Fruit fly (Drosophila melanogaster) whole organism, embryonic: Measurements from ENCODE around the gene CG43059.
A peak's percentile ranks its signal among the peaks of the same experiment; 100 is the strongest.

ENCODE experiments used
- Bdp1 ChIP-seq: fragments of 200-800 bp; sonication (Bioruptor generic); optimal IDR thresholded peaks from 3 replicates; lab custom pipeline; 2016; ENCODE audit warnings: missing biosample characterization, missing genetic modification characterization
- CG10274 ChIP-seq: fragments of 200-800 bp; sonication (Bioruptor generic); optimal IDR thresholded peaks from 3 replicates; lab custom pipeline; 2017; ENCODE audit warnings: missing biosample characterization, mild to moderate bottlenecking, missing genetic modification characterization
- CG10959 ChIP-seq: fragments of 200-800 bp; sonication (Bioruptor generic); IDR thresholded peaks from 2 replicates; pipeline ENCODE4 v1.3.6; 2022; ENCODE audit warnings: missing biosample characterization, missing genetic modification characterization
- CG12155 ChIP-seq: fragments of 200-800 bp; sonication (Bioruptor generic); optimal IDR thresholded peaks from 3 replicates; lab custom pipeline; 2016; ENCODE audit warnings: missing biosample characterization, missing genetic modification characterization
- CG12942 ChIP-seq: fragments of 200-800 bp; sonication (Bioruptor generic); optimal IDR thresholded peaks from 3 replicates; lab custom pipeline; 2016; ENCODE audit warnings: missing biosample characterization, missing genetic modification characterization
- CG13775 ChIP-seq: fragments of 200-800 bp; sonication (Bioruptor generic); optimal IDR thresholded peaks from 3 replicates; lab custom pipeline; 2017; ENCODE audit warnings: missing biosample characterization, mild to moderate bottlenecking, missing genetic modification characterization
- CG15011 ChIP-seq: fragments of 200-800 bp; sonication (Bioruptor generic); optimal IDR thresholded peaks from 3 replicates; lab custom pipeline; 2018; ENCODE audit warnings: missing biosample characterization, mild to moderate bottlenecking, missing genetic modification characterization
- CG17385 ChIP-seq: fragments of 200-800 bp; sonication (Bioruptor generic); optimal IDR thresholded peaks from 3 replicates; lab custom pipeline; 2018; ENCODE audit warnings: missing biosample characterization, mild to moderate bottlenecking, missing genetic modification characterization
- CG17568 ChIP-seq: fragments of 200-800 bp; sonication (Bioruptor generic); optimal IDR thresholded peaks from 2 replicates; lab custom pipeline; 2018; ENCODE audit warnings: missing biosample characterization, mild to moderate bottlenecking, missing genetic modification characterization, moderate library complexity
- CG17802 ChIP-seq: fragments of 200-800 bp; sonication (Bioruptor generic); optimal IDR thresholded peaks from 2 replicates; lab custom pipeline; 2018; ENCODE audit warnings: missing biosample characterization, mild to moderate bottlenecking, missing genetic modification characterization, moderate library complexity
- CG2199 ChIP-seq: fragments of 200-800 bp; sonication (Bioruptor generic); IDR thresholded peaks from 3 replicates; pipeline ENCODE4 v1.3.6; 2022; ENCODE audit warnings: missing biosample characterization, missing genetic modification characterization
- CG33557 ChIP-seq: fragments of 200-800 bp; sonication (Bioruptor generic); optimal IDR thresholded peaks from 2 replicates; lab custom pipeline; 2019; ENCODE audit warnings: missing biosample characterization, mild to moderate bottlenecking, missing genetic modification characterization, moderate library complexity
- CG4424 ChIP-seq: fragments of 200-800 bp; sonication (Bioruptor generic); optimal IDR thresholded peaks from 3 replicates; lab custom pipeline; 2016; ENCODE audit warnings: missing biosample characterization, missing genetic modification characterization
- CG6854 ChIP-seq: fragments of 200-800 bp; sonication (Bioruptor generic); optimal IDR thresholded peaks from 3 replicates; lab custom pipeline; 2017; ENCODE audit warnings: missing biosample characterization, mild to moderate bottlenecking, missing genetic modification characterization
- CG7928 ChIP-seq: fragments of 200-800 bp; sonication (Bioruptor generic); optimal IDR thresholded peaks from 2 replicates; lab custom pipeline; 2017; ENCODE audit warnings: missing biosample characterization, mild to moderate bottlenecking, missing genetic modification characterization
- CG8924 ChIP-seq: fragments of 200-800 bp; optimal IDR thresholded peaks from 3 replicates; lab custom pipeline; 2019; ENCODE audit warnings: missing biosample characterization, mild to moderate bottlenecking, missing genetic modification characterization, moderate library complexity
- D ChIP-seq, 2 experiments: fragments of 200-800 bp in 1 of 2; fragments of >200 bp in 1 of 2; sonication (Bioruptor generic) in 1 of 2; optimal IDR thresholded peaks; 2 replicates in 1 of 2; 3 replicates in 1 of 2; lab custom pipeline; 2017; ENCODE audit warnings: mild to moderate bottlenecking in 1 of 2, missing biosample characterization in 1 of 2, missing genetic modification characterization in 1 of 2, missing genetic modification reagents in 1 of 2
- Doc3 ChIP-seq: fragments of 200-800 bp; sonication (Bioruptor generic); IDR thresholded peaks from 3 replicates; pipeline ENCODE4 v1.3.6; 2022; ENCODE audit warnings: missing biosample characterization, missing genetic modification characterization; ENCODE audit not compliant: partially characterized antibody
- Max ChIP-seq: fragments of 200-800 bp; sonication (Bioruptor generic); optimal IDR thresholded peaks from 2 replicates; lab custom pipeline; 2016; ENCODE audit warnings: missing biosample characterization, mild to moderate bottlenecking, missing genetic modification characterization
- Nf-YC ChIP-seq: fragments of 200-800 bp; optimal IDR thresholded peaks from 3 replicates; lab custom pipeline; 2019; ENCODE audit warnings: missing biosample characterization, mild to moderate bottlenecking, missing genetic modification characterization, moderate library complexity
- Oli ChIP-seq: fragments of 200-800 bp; sonication (Bioruptor generic); optimal IDR thresholded peaks from 2 replicates; lab custom pipeline; 2018; ENCODE audit warnings: missing biosample characterization, mild to moderate bottlenecking, missing genetic modification characterization, moderate library complexity
- Rx ChIP-seq: fragments of 200-800 bp; sonication (Bioruptor generic); IDR thresholded peaks from 2 replicates; pipeline ENCODE4 v1.3.6; 2022; ENCODE audit warnings: missing biosample characterization, missing genetic modification characterization
- bsh ChIP-seq, 2 experiments: fragments of 200-800 bp; sonication (Bioruptor generic); optimal IDR thresholded peaks; 2 replicates each; lab custom pipeline; 2017 to 2018; ENCODE audit warnings: mild to moderate bottlenecking in 2 of 2, missing biosample characterization in 2 of 2, missing genetic modification characterization in 2 of 2, moderate library complexity in 1 of 2
- cas ChIP-seq: fragments of 200-800 bp; sonication (Bioruptor generic); IDR thresholded peaks from 2 replicates; pipeline ENCODE4 v1.3.6; 2022; ENCODE audit warnings: missing biosample characterization, missing genetic modification characterization
- dan ChIP-seq: fragments of 200-800 bp; sonication (Bioruptor generic); IDR thresholded peaks from 2 replicates; pipeline ENCODE4 v1.3.6; 2022; ENCODE audit warnings: missing biosample characterization, missing genetic modification characterization
- dm ChIP-seq: fragments of 200-800 bp; sonication (Bioruptor generic); optimal IDR thresholded peaks from 3 replicates; lab custom pipeline; 2016; ENCODE audit warnings: missing biosample characterization, missing genetic modification characterization
- dpn ChIP-seq, 2 experiments: fragments of 200-800 bp; sonication (Bioruptor generic); optimal IDR thresholded peaks; 3 replicates each; lab custom pipeline; 2016; ENCODE audit warnings: missing biosample characterization in 2 of 2, missing genetic modification characterization in 2 of 2
- dysf ChIP-seq: fragments of 200-800 bp; sonication (Bioruptor generic); IDR thresholded peaks from 3 replicates; pipeline ENCODE4 v1.3.6; 2022; ENCODE audit warnings: missing biosample characterization, missing genetic modification characterization
- emc ChIP-seq: fragments of 200-800 bp; sonication (Bioruptor generic); optimal IDR thresholded peaks from 2 replicates; lab custom pipeline; 2016; ENCODE audit warnings: missing biosample characterization, missing genetic modification characterization
- ewg ChIP-seq: fragments of 200-800 bp; sonication (Bioruptor generic); optimal IDR thresholded peaks from 3 replicates; lab custom pipeline; 2017; ENCODE audit warnings: mild to moderate bottlenecking, missing biosample characterization, missing genetic modification reagents, missing genetic modification characterization
- gro ChIP-seq: fragments of 200-800 bp; sonication (Bioruptor generic); optimal IDR thresholded peaks from 2 replicates; lab custom pipeline; 2016; ENCODE audit warnings: missing biosample characterization, missing genetic modification characterization
- hkb ChIP-seq, 2 experiments: fragments of 200-800 bp in 1 of 2; fragments of >200 bp in 1 of 2; sonication (Bioruptor generic) in 1 of 2; IDR thresholded peaks in 1 of 2; optimal IDR thresholded peaks in 1 of 2; 2 replicates each; pipeline versions ENCODE4 v1.3.6 to Lab custom; 2017 to 2022; ENCODE audit warnings: missing biosample characterization in 1 of 2, missing genetic modification characterization in 1 of 2
- insv ChIP-seq, 2 experiments: fragments of 200-800 bp; sonication (Bioruptor generic); optimal IDR thresholded peaks; 3 replicates each; lab custom pipeline; 2016 to 2018; ENCODE audit warnings: missing biosample characterization in 2 of 2, missing genetic modification characterization in 2 of 2
- jing ChIP-seq: fragments of 200-800 bp; sonication (Bioruptor generic); optimal IDR thresholded peaks from 2 replicates; lab custom pipeline; 2018; ENCODE audit warnings: missing biosample characterization, mild to moderate bottlenecking, missing genetic modification characterization
- ken ChIP-seq: fragments of 200-800 bp; sonication (Bioruptor generic); IDR thresholded peaks from 3 replicates; pipeline ENCODE4 v1.3.6; 2022; ENCODE audit warnings: missing biosample characterization, missing genetic modification characterization
- klu ChIP-seq: fragments of 200-800 bp; sonication (Bioruptor generic); IDR thresholded peaks from 2 replicates; pipeline ENCODE4 v1.3.6; 2022; ENCODE audit warnings: missing biosample characterization, missing genetic modification characterization
- lmd ChIP-seq: fragments of 200-800 bp; sonication (Bioruptor generic); IDR thresholded peaks from 2 replicates; pipeline ENCODE4 v1.3.6; 2022; ENCODE audit warnings: missing biosample characterization, missing genetic modification characterization
- mld ChIP-seq: fragments of 200-800 bp; sonication (Bioruptor generic); IDR thresholded peaks from 3 replicates; pipeline ENCODE4 v1.3.6; 2022; ENCODE audit warnings: missing biosample characterization, missing genetic modification characterization; ENCODE audit not compliant: partially characterized antibody
- nmo ChIP-seq: fragments of 200-800 bp; sonication (Bioruptor generic); optimal IDR thresholded peaks from 2 replicates; lab custom pipeline; 2018; ENCODE audit warnings: missing biosample characterization, mild to moderate bottlenecking, missing genetic modification characterization, moderate library complexity
- sc ChIP-seq, 3 experiments: fragments of >200 bp in 2 of 3; fragments of 200-800 bp in 1 of 3; sonication (Bioruptor generic) in 1 of 3; optimal IDR thresholded peaks; 2 replicates in 2 of 3; 3 replicates in 1 of 3; lab custom pipeline; 2017; ENCODE audit warnings: mild to moderate bottlenecking in 1 of 3, missing biosample characterization in 1 of 3, missing genetic modification characterization in 1 of 3, missing genetic modification reagents in 1 of 3
- unpg ChIP-seq: fragments of 200-800 bp; sonication (Bioruptor generic); optimal IDR thresholded peaks from 3 replicates; lab custom pipeline; 2018; ENCODE audit warnings: missing biosample characterization, mild to moderate bottlenecking, missing genetic modification characterization, moderate library complexity
- usp ChIP-seq: fragments of >200 bp; optimal IDR thresholded peaks from 2 replicates; lab custom pipeline; 2017; ENCODE audit warnings: missing biosample characterization, missing genetic modification characterization

Gene CG43059

dm6 chr3L:8289336-8290258 is 29.2 kb downstream of the CG43059 start, which contains the start of gene cert (continued):
- TF ChIP-seq Max (GFP tag; lab: Kevin White, UChicago) (peak; percentile 25), CG8924 (no peak), CG7928 (no peak), lmd (no peak), dan (no peak), CG2199 (GFP tag; lab: Robert Waterston, UW) (no peak), ewg (no peak), gro (GFP tag; lab: Kevin White, UChicago) (peak; percentile 23), CG17568 (GFP tag; lab: Kevin White, UChicago) (peak; percentile 33), CG17385 (peak; percentile 96), CG15011 (GFP tag; lab: Kevin White, UChicago) (no peak), mld (GFP tag; lab: Robert Waterston, UW) (peak; percentile 83; the same call in 2 of the 3 replicates), emc (no peak), Oli (tag; lab: Kevin White, UChicago) (no peak), nmo (peak; percentile 70), Bdp1 (GFP tag; lab: Kevin White, UChicago) (peak; percentile 52), Nf-YC (tag; lab: Kevin White, UChicago) (no peak), sc (optimal IDR thresholded peaks at IDR 0.05; lab: Kevin White, UChicago) (no peak), sc (GFP tag; optimal IDR thresholded peaks at IDR 0.05; lab: Kevin White, UChicago) (no peak), klu (GFP tag; lab: Robert Waterston, UW) (no peak), insv (GFP tag; optimal IDR thresholded peaks at IDR 0.05; lab: Kevin White, UChicago) (no peak), CG12155 (peak; percentile 16), CG6854 (GFP tag; lab: Kevin White, UChicago) (no peak), CG10274 (GFP tag; lab: Kevin White, UChicago) (no peak), usp (GFP tag; lab: Kevin White, UChicago) (no peak), CG4424 (GFP tag; lab: Kevin White, UChicago) (peak; percentile 43), dpn (GFP tag; optimal IDR thresholded peaks at IDR 0.05; lab: Kevin White, UChicago) (peak; percentile 33 to 44), dm (no peak), ken (GFP tag; lab: Robert Waterston, UW) (no peak), hkb (optimal IDR thresholded peaks at IDR 0.05; lab: Kevin White, UChicago) (peak; percentile 77), hkb (GFP tag; IDR thresholded peaks at IDR 0.05; lab: Robert Waterston, UW) (no peak), dysf (GFP tag; lab: Robert Waterston, UW) (no peak), D (optimal IDR thresholded peaks at IDR 0.05; lab: Kevin White, UChicago) (no peak), D (GFP tag; optimal IDR thresholded peaks at IDR 0.05; lab: Kevin White, UChicago) (no peak), CG17802 (tag; lab: Kevin White, UChicago) (no peak), CG10959 (GFP tag; lab: Robert Waterston, UW) (no peak), cas (GFP tag; lab: Robert Waterston, UW) (no peak), Rx (GFP tag; lab: Robert Waterston, UW) (no peak), jing (no peak), bsh (GFP tag; optimal IDR thresholded peaks at IDR 0.05; lab: Kevin White, UChicago) (no peak), CG33557 (no peak), CG12942 (no peak), unpg (GFP tag; lab: Kevin White, UChicago) (no peak), Doc3 (GFP tag; lab: Robert Waterston, UW) (peak; percentile 86), CG13775 (GFP tag; lab: Kevin White, UChicago) (peak; percentile 33)
